Fruit fly (Drosophila melanogaster) whole organism, prepupa: Measurements from ENCODE around the gene Mur18B.
A peak's percentile ranks its signal among the peaks of the same experiment; 100 is the strongest.

ENCODE experiments used
- Blimp-1 ChIP-seq: fragments of 200-800 bp; sonication (Bioruptor generic); optimal IDR thresholded peaks from 3 replicates; lab custom pipeline; 2017; ENCODE audit warnings: missing biosample characterization, missing genetic modification characterization, mild to moderate bottlenecking, moderate library complexity, missing genetic modification reagents
- CG10631 ChIP-seq: fragments of 200-800 bp; sonication (Bioruptor generic); optimal IDR thresholded peaks from 2 replicates; lab custom pipeline; 2016; ENCODE audit warnings: missing biosample characterization, missing genetic modification characterization
- CG10669 ChIP-seq: fragments of 200-800 bp; sonication (Bioruptor generic); optimal IDR thresholded peaks from 3 replicates; lab custom pipeline; 2018; ENCODE audit warnings: missing biosample characterization, mild to moderate bottlenecking, missing genetic modification characterization, moderate library complexity
- CG11294 ChIP-seq: fragments of 200-800 bp; sonication (Bioruptor generic); IDR thresholded peaks from 2 replicates; pipeline ENCODE4 v1.3.6; 2022; ENCODE audit warnings: missing biosample characterization, missing genetic modification characterization
- CG11902 ChIP-seq: fragments of 200-800 bp; sonication (Bioruptor generic); optimal IDR thresholded peaks from 3 replicates; lab custom pipeline; 2016; ENCODE audit warnings: missing biosample characterization, missing genetic modification characterization
- CG15336 ChIP-seq: fragments of 200-800 bp; sonication (Bioruptor generic); IDR thresholded peaks from 2 replicates; pipeline ENCODE4 v1.3.6; 2022; ENCODE audit warnings: missing biosample characterization, missing genetic modification characterization
- CG1621 ChIP-seq: fragments of 200-800 bp; sonication (Bioruptor generic); optimal IDR thresholded peaks from 3 replicates; lab custom pipeline; 2018; ENCODE audit warnings: missing biosample characterization, mild to moderate bottlenecking, missing genetic modification characterization
- CG3032 ChIP-seq: fragments of 200-800 bp; optimal IDR thresholded peaks from 2 replicates; lab custom pipeline; 2019; ENCODE audit warnings: missing biosample characterization, mild to moderate bottlenecking, missing genetic modification characterization, moderate library complexity
- CG32006 ChIP-seq: fragments of 200-800 bp; sonication (Bioruptor generic); optimal IDR thresholded peaks from 3 replicates; lab custom pipeline; 2017; ENCODE audit warnings: missing biosample characterization, mild to moderate bottlenecking, missing genetic modification characterization
- CG34406 ChIP-seq: fragments of 200-800 bp; sonication (Bioruptor generic); optimal IDR thresholded peaks from 3 replicates; lab custom pipeline; 2016; ENCODE audit warnings: missing biosample characterization, missing genetic modification characterization
- CG3919 ChIP-seq: fragments of 200-800 bp; sonication (Bioruptor generic); optimal IDR thresholded peaks from 3 replicates; lab custom pipeline; 2016; ENCODE audit warnings: missing biosample characterization, missing genetic modification characterization
- CG4318 ChIP-seq: fragments of 200-800 bp; sonication (Bioruptor generic); optimal IDR thresholded peaks from 3 replicates; lab custom pipeline; 2017; ENCODE audit warnings: missing biosample characterization, mild to moderate bottlenecking, missing genetic modification characterization
- CG6163 ChIP-seq: fragments of 200-800 bp; sonication (Bioruptor generic); IDR thresholded peaks from 3 replicates; pipeline ENCODE4 v1.3.6; 2022; ENCODE audit warnings: missing biosample characterization, missing genetic modification characterization
- CG6276 ChIP-seq: fragments of 200-800 bp; sonication (Bioruptor generic); optimal IDR thresholded peaks from 2 replicates; lab custom pipeline; 2017; ENCODE audit warnings: missing biosample characterization, mild to moderate bottlenecking, missing genetic modification characterization
- CG6792 ChIP-seq: fragments of 200-800 bp; sonication (Bioruptor generic); optimal IDR thresholded peaks from 3 replicates; lab custom pipeline; 2016; ENCODE audit warnings: missing biosample characterization, missing genetic modification characterization
- CG6808 ChIP-seq: fragments of 200-800 bp; sonication (Bioruptor generic); optimal IDR thresholded peaks from 3 replicates; lab custom pipeline; 2017; ENCODE audit warnings: missing biosample characterization, missing genetic modification characterization, mild to moderate bottlenecking, moderate library complexity, missing genetic modification reagents
- CG6854 ChIP-seq: fragments of 200-800 bp; sonication (Bioruptor generic); optimal IDR thresholded peaks from 2 replicates; lab custom pipeline; 2017; ENCODE audit warnings: missing biosample characterization, mild to moderate bottlenecking, missing genetic modification characterization
- CG8319 ChIP-seq: fragments of 200-800 bp; sonication (Bioruptor generic); optimal IDR thresholded peaks from 3 replicates; lab custom pipeline; 2016; ENCODE audit warnings: missing biosample characterization, missing genetic modification characterization
- Eip78C ChIP-seq: fragments of 200-800 bp; sonication (Bioruptor generic); peaks from one replicate; lab custom pipeline; 2016; ENCODE audit warnings: missing biosample characterization, missing genetic modification characterization
- Eip93F ChIP-seq: fragments of 200-800 bp; sonication (Bioruptor generic); optimal IDR thresholded peaks from 2 replicates; lab custom pipeline; 2016; ENCODE audit warnings: missing biosample characterization, mild to moderate bottlenecking, missing genetic modification characterization
- Ets21C ChIP-seq: fragments of 200-800 bp; sonication (Bioruptor generic); optimal IDR thresholded peaks from 3 replicates; lab custom pipeline; 2016; ENCODE audit warnings: missing biosample characterization, missing genetic modification characterization
- Ets96B ChIP-seq: fragments of 200-800 bp; optimal IDR thresholded peaks from 2 replicates; lab custom pipeline; 2019; ENCODE audit warnings: missing biosample characterization, mild to moderate bottlenecking, missing genetic modification characterization, moderate library complexity
- Gug ChIP-seq: fragments of 200-800 bp; sonication (Bioruptor generic); IDR thresholded peaks from 2 replicates; pipeline ENCODE4 v1.3.6; 2022; ENCODE audit warnings: missing biosample characterization, missing genetic modification characterization
- Hr39 ChIP-seq: fragments of 200-800 bp; sonication (Bioruptor generic); optimal IDR thresholded peaks from 2 replicates; lab custom pipeline; 2016; ENCODE audit warnings: missing biosample characterization, missing genetic modification characterization
- Hr4 ChIP-seq: fragments of 200-800 bp; sonication (Bioruptor generic); optimal IDR thresholded peaks from 3 replicates; lab custom pipeline; 2016; ENCODE audit warnings: missing biosample characterization, missing genetic modification characterization
- Met ChIP-seq: fragments of 200-800 bp; sonication (Bioruptor generic); optimal IDR thresholded peaks from 3 replicates; lab custom pipeline; 2016; ENCODE audit warnings: missing biosample characterization, missing genetic modification characterization
- OdsH ChIP-seq: fragments of 200-800 bp; sonication (Bioruptor generic); optimal IDR thresholded peaks from 3 replicates; lab custom pipeline; 2016; ENCODE audit warnings: missing biosample characterization, missing genetic modification characterization
- Smox ChIP-seq: fragments of 200-800 bp; sonication (Bioruptor generic); optimal IDR thresholded peaks from 3 replicates; lab custom pipeline; 2016; ENCODE audit warnings: missing biosample characterization, missing genetic modification characterization
- Sox102F ChIP-seq: fragments of 200-800 bp; sonication (Bioruptor generic); optimal IDR thresholded peaks from 2 replicates; lab custom pipeline; 2016; ENCODE audit warnings: missing biosample characterization, mild to moderate bottlenecking, missing genetic modification characterization
- Sox15 ChIP-seq: fragments of 200-800 bp; sonication (Bioruptor generic); optimal IDR thresholded peaks from 3 replicates; lab custom pipeline; 2016; ENCODE audit warnings: missing biosample characterization, missing genetic modification characterization
- dsx ChIP-seq: fragments of 200-800 bp; optimal IDR thresholded peaks from 3 replicates; lab custom pipeline; 2019; ENCODE audit warnings: missing biosample characterization, mild to moderate bottlenecking, missing genetic modification characterization, moderate library complexity; ENCODE audit not compliant: poor library complexity, severe bottlenecking
- fd85E ChIP-seq: fragments of 200-800 bp; sonication (Bioruptor generic); optimal IDR thresholded peaks from 3 replicates; lab custom pipeline; 2016; ENCODE audit warnings: missing biosample characterization, missing genetic modification characterization
- lz ChIP-seq: fragments of 200-800 bp; sonication (Bioruptor generic); optimal IDR thresholded peaks from 3 replicates; lab custom pipeline; 2016; ENCODE audit warnings: missing biosample characterization, missing genetic modification characterization
- net ChIP-seq: fragments of 200-800 bp; sonication (Bioruptor generic); optimal IDR thresholded peaks from 3 replicates; lab custom pipeline; 2016; ENCODE audit warnings: missing biosample characterization, missing genetic modification characterization
- pdm3 ChIP-seq: fragments of 200-800 bp; sonication (Bioruptor generic); optimal IDR thresholded peaks from 3 replicates; lab custom pipeline; 2016; ENCODE audit warnings: missing biosample characterization, missing genetic modification characterization
- salr ChIP-seq, 2 experiments: fragments of 200-800 bp; sonication (Bioruptor generic); optimal IDR thresholded peaks; 3 replicates each; lab custom pipeline; 2016 to 2018; ENCODE audit warnings: missing biosample characterization in 2 of 2, missing genetic modification characterization in 2 of 2, mild to moderate bottlenecking in 1 of 2
- spab ChIP-seq: fragments of 200-800 bp; sonication (Bioruptor generic); optimal IDR thresholded peaks from 2 replicates; lab custom pipeline; 2017; ENCODE audit warnings: missing biosample characterization, mild to moderate bottlenecking, missing genetic modification characterization, missing genetic modification reagents
- svp ChIP-seq: fragments of 200-800 bp; sonication (Bioruptor generic); peaks from one replicate; lab custom pipeline; 2016; ENCODE audit warnings: missing biosample characterization, missing genetic modification characterization
- vri ChIP-seq: fragments of 200-800 bp; sonication (Bioruptor generic); optimal IDR thresholded peaks from 3 replicates; lab custom pipeline; 2016; ENCODE audit warnings: missing biosample characterization, mild to moderate bottlenecking, missing genetic modification characterization

The Mur18B gene

dm6 chrX:19247200-19248052, 34.4 kb downstream of the Mur18B start, which contains the start of gene CG7992 (continued):
- TF ChIP-seq CG4318 (GFP tag; lab: Kevin White, UChicago): no peak
- no peak for TF ChIP-seq dsx (GFP tag; lab: Kevin White, UChicago)
- no peak for TF ChIP-seq spab (GFP tag; lab: Kevin White, UChicago)
- no peak for TF ChIP-seq Met (GFP tag; lab: Kevin White, UChicago)
- peak; percentile 43 for TF ChIP-seq vri (GFP tag; lab: Kevin White, UChicago)
- peak; percentile 56 for TF ChIP-seq CG6792 (GFP tag; lab: Kevin White, UChicago)
- no peak for TF ChIP-seq CG3919
- TF ChIP-seq CG1621 (tag; lab: Kevin White, UChicago): no peak
- TF ChIP-seq Sox102F (GFP tag; lab: Kevin White, UChicago): no peak
- 0 out of 2 replicates have a peak, but pooled peaks have one; percentile 21 for TF ChIP-seq Gug (GFP tag; lab: Robert Waterston, UW)
- no peak for TF ChIP-seq CG8319 (GFP tag; lab: Kevin White, UChicago)
- TF ChIP-seq CG6163 (GFP tag; lab: Robert Waterston, UW): no peak
- TF ChIP-seq lz (GFP tag; lab: Kevin White, UChicago): peak; percentile 49
- TF ChIP-seq svp (GFP tag; lab: Kevin White, UChicago): no peak
- TF ChIP-seq CG11294 (GFP tag; lab: Robert Waterston, UW): no peak
- TF ChIP-seq pdm3 (GFP tag; lab: Kevin White, UChicago): peak; percentile 45
- no peak for TF ChIP-seq CG15336
- no peak for TF ChIP-seq Ets21C (GFP tag; lab: Kevin White, UChicago)
- TF ChIP-seq, all 60 proteins: peak for 27

- TF ChIP-seq Blimp-1 (no peak), Ets96B (tag; lab: Kevin White, UChicago) (no peak), vri (GFP tag; lab: Kevin White, UChicago) (peak; percentile 14), Eip78C (GFP tag; lab: Kevin White, UChicago) (peak; percentile 43), CG3032 (no peak)
These were observed 35.6 kb downstream of the Mur18B start, which contains the start of gene Hs3st-B for dm6 chrX:19248426-19249217. Hs3st-B (plus strand) TSS chrX:19248639.

- TF ChIP-seq salr (GFP tag; optimal IDR thresholded peaks at IDR 0.05; lab: Kevin White, UChicago) (no peak), CG6808 (no peak), Ets21C (GFP tag; lab: Kevin White, UChicago) (no peak), Hr4 (no peak), net (no peak), CG6276 (GFP tag; lab: Kevin White, UChicago) (no peak), CG10669 (no peak), fd85E (no peak), Sox102F (GFP tag; lab: Kevin White, UChicago) (no peak), CG34406 (GFP tag; lab: Kevin White, UChicago) (no peak), CG32006 (GFP tag; lab: Kevin White, UChicago) (no peak)
These were observed 36.3 kb downstream of the Mur18B start for dm6 chrX:19249339-19249738.

DNA sequence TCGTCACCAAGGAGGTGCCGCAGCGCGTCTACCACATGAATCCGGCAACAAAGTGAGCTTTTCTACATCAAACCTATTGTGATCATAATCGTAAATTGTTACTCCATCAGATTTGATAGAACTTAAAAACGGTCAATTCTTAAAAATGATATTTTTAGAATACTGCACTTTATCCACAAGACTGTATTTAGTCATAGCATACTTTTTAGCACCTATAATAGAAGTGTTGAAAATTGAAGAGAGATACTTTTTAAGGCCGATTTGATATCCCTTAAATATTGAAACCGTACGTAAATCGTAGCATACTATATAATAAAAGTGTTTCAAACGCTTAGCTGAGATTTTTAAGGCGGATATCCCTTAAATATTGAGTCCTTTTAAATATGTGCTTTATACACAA, 37.1 kb downstream of the Mur18B start:
- no peak for TF ChIP-seq CG6854 (GFP tag; lab: Kevin White, UChicago)
- TF ChIP-seq Sox15: no peak
- no peak for TF ChIP-seq Smox (GFP tag; lab: Kevin White, UChicago)
- no peak for TF ChIP-seq CG3919
- no peak for TF ChIP-seq CG15336
- no peak for TF ChIP-seq pdm3 (GFP tag; lab: Kevin White, UChicago)
- no peak for TF ChIP-seq Hr4
- TF ChIP-seq Hr39 (GFP tag; lab: Kevin White, UChicago): no peak
- no peak for TF ChIP-seq CG1621 (tag; lab: Kevin White, UChicago)
- TF ChIP-seq CG10631 (GFP tag; lab: Kevin White, UChicago): no peak
- no peak for TF ChIP-seq CG11902
- no peak for TF ChIP-seq CG10669
- TF ChIP-seq Eip93F (GFP tag; lab: Kevin White, UChicago): no peak
- no peak for TF ChIP-seq OdsH (GFP tag; lab: Kevin White, UChicago)
- TF ChIP-seq CG6276 (GFP tag; lab: Kevin White, UChicago): no peak
